Worm (Caenorhabditis elegans) whole organism, young adult: ENCODE results near the gene srz-20.

ENCODE experiments used
- F55B11.4 ChIP-seq: sonication (generic microtip); optimal IDR thresholded peaks from 2 replicates; lab custom pipeline; 2016; ENCODE audit warnings: missing compliant biosample characterization, missing genetic modification characterization, borderline replicate concordance; ENCODE audit not compliant: insufficient read depth
- T07F8.4 ChIP-seq: sonication (generic microtip); optimal IDR thresholded peaks from 2 replicates; lab custom pipeline; 2016; ENCODE audit warnings: mild to moderate bottlenecking, missing genetic modification characterization, moderate library complexity, missing compliant biosample characterization
- ama-1 ChIP-seq, 3 experiments: fragments of 150-350 bp in 1 of 3; sonication (generic microtip) in 2 of 3; optimal IDR thresholded peaks; 2 replicates each; lab custom pipeline; 2014 to 2018; ENCODE audit warnings: missing biosample characterization in 2 of 3, missing genetic modification characterization in 2 of 3, missing genetic modification reagents in 2 of 3
- aptf-2 ChIP-seq: fragments of 200-800 bp; sonication (Bioruptor generic); conservative IDR thresholded peaks from 2 replicates; pipeline ENCODE4 v1.3.6; 2022; ENCODE audit warnings: missing genetic modification reagents, missing genetic modification characterization, missing compliant biosample characterization
- ccch-3 ChIP-seq: fragments of 200-800 bp; sonication (Bioruptor generic); optimal IDR thresholded peaks from 2 replicates; lab custom pipeline; 2018; ENCODE audit warnings: mild to moderate bottlenecking, missing genetic modification characterization, missing compliant biosample characterization
- dpl-1 ChIP-seq: fragments of 150-350 bp; optimal IDR thresholded peaks from 2 replicates; lab custom pipeline; 2014; ENCODE audit warnings: missing biosample characterization, missing genetic modification reagents, missing genetic modification characterization
- ekl-4 ChIP-seq: fragments of 200-800 bp; sonication (Bioruptor generic); IDR thresholded peaks from 2 replicates; pipeline ENCODE4 v1.3.6; 2022; ENCODE audit warnings: missing genetic modification reagents, missing genetic modification characterization, missing compliant biosample characterization
- hrde-1 ChIP-seq: sonication (generic microtip); optimal IDR thresholded peaks from 2 replicates; lab custom pipeline; 2016; ENCODE audit warnings: missing genetic modification characterization, mild to moderate bottlenecking, missing compliant biosample characterization, moderate library complexity, missing genotype, missing genetic modification reagents, borderline replicate concordance
- nhr-80 ChIP-seq: sonication (generic microtip); optimal IDR thresholded peaks from 2 replicates; lab custom pipeline; 2016; ENCODE audit warnings: missing genetic modification characterization, missing compliant biosample characterization
- unc-62 ChIP-seq: fragments of 150-350 bp; optimal IDR thresholded peaks from 2 replicates; lab custom pipeline; 2014; ENCODE audit warnings: missing biosample characterization, missing genetic modification reagents, missing genetic modification characterization

- TF ChIP-seq ekl-4 (GFP tag; lab: Robert Waterston, UW) (no peak), nhr-80 (no peak), F55B11.4 (tag; lab: Kevin White, UChicago) (no peak), hrde-1 (tag; lab: Kevin White, UChicago) (no peak), aptf-2 (no peak), ama-1 (optimal IDR thresholded peaks at IDR 0.05; lab: Kevin White, UChicago) (no peak), ama-1 (GFP tag; optimal IDR thresholded peaks at IDR 0.05; lab: Kevin White, UChicago) (no peak), ccch-3 (GFP tag; lab: Kevin White, UChicago) (no peak), dpl-1 (GFP tag; lab: Kevin White, UChicago) (no peak), T07F8.4 (tag; lab: Kevin White, UChicago) (no peak), unc-62 (GFP tag; lab: Kevin White, UChicago) (no peak)
Observed at ce11 chrIV:3869875-3870274, 45.5 kb upstream of the srz-20 start.
